Fruit fly (Drosophila melanogaster): ENCODE measurements around the gene CG13605.

DNA sequence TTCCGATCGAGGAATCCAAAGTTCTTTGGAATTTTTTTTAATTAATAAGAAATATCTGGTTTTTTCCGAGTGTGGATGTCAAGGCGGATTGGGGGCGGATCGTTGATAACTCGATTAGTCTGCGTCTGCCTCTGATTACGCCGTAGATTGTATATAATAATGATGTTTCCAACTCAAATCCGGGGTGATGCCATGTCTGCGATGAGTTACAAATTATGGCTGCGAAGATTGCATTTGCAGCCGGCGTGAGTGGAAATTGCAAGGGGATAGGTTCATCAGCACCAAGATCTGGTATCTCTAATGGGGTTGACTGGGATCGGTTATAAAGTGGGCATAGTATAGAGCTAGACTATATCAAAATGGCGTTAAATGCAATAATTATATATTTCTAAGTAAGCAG is 10.2 kb upstream of the CG13605 start:
- no peak for TF ChIP-seq Snoo (tag; optimal IDR thresholded peaks at IDR 0.05)
- no peak for TF ChIP-seq fd96Ca (GFP tag; IDR thresholded peaks at IDR 0.05)
- peak; percentile 67 for TF ChIP-seq EcR (GFP tag; optimal IDR thresholded peaks at IDR 0.05)
- no peak for TF ChIP-seq rn (GFP tag; IDR thresholded peaks at IDR 0.05)
- no peak for TF ChIP-seq CG4496 (GFP tag; IDR thresholded peaks at IDR 0.05)
- TF ChIP-seq CG12605 (GFP tag; IDR thresholded peaks at IDR 0.05): no peak
- TF ChIP-seq CG34367 (tag; optimal IDR thresholded peaks at IDR 0.05): no peak
- no peak for TF ChIP-seq Pif1B (GFP tag; optimal IDR thresholded peaks at IDR 0.05)
- no peak for TF ChIP-seq CG17806 (tag; optimal IDR thresholded peaks at IDR 0.05)
- peak; percentile 17; the same call in 1 of the 2 replicates for TF ChIP-seq Ets98B (GFP tag; IDR thresholded peaks at IDR 0.05)
- no peak for TF ChIP-seq CG8159 (tag; optimal IDR thresholded peaks at IDR 0.05)
- no peak for TF ChIP-seq CG15710 (tag; optimal IDR thresholded peaks at IDR 0.05)
- TF ChIP-seq Pif1A (GFP tag; optimal IDR thresholded peaks at IDR 0.05): no peak
- no peak for TF ChIP-seq CG8301 (tag; optimal IDR thresholded peaks at IDR 0.05)
